Worm (Caenorhabditis elegans): ENCODE measurements around the gene F07H5.10.

F07H5.10 gene

ce11 chrII:8769375-8769774 lies 39.0 kb downstream of the F07H5.10 start (continued):
- peak in 1 of 2 experiments; percentile 57 for TF ChIP-seq unc-62 (GFP tag; optimal IDR thresholded peaks at IDR 0.05 in 1 of 2)
- TF ChIP-seq unc-62 (tag; optimal IDR thresholded peaks at IDR 0.05), result no peak
- TF ChIP-seq hlh-11 (tag; optimal IDR thresholded peaks at IDR 0.05), result peak; percentile 20
- TF ChIP-seq pqm-1 (tag; optimal IDR thresholded peaks at IDR 0.05), result peak; percentile 3

ce11 chrII:8766897-8767296 lies 41.5 kb downstream of the F07H5.10 start, which contains the start of gene pah-1:
Gene pah-1 (minus strand): TSS chrII:8766997.
- no peak for TF ChIP-seq spr-3 (GFP tag; optimal IDR thresholded peaks at IDR 0.05)
- no peak for TF ChIP-seq T26A8.4 (GFP tag; IDR thresholded peaks at IDR 0.05)
- no peak for TF ChIP-seq ama-1 (optimal IDR thresholded peaks at IDR 0.05)
- no peak for TF ChIP-seq F10B5.3 (tag; optimal IDR thresholded peaks at IDR 0.05)
- TF ChIP-seq aha-1 (tag), result no peak
- TF ChIP-seq cey-2 (tag; optimal IDR thresholded peaks at IDR 0.05; ENCODE audit: borderline replicate concordance, insufficient read depth), result no peak
- no peak for TF ChIP-seq zip-2 (tag; optimal IDR thresholded peaks at IDR 0.05)
- TF ChIP-seq ZK337.2 (GFP tag; IDR thresholded peaks at IDR 0.05), result no peak

ce11 chrII:8766475-8766874 lies 41.9 kb downstream of the F07H5.10 start, which contains the start of the genes nsph-1.1 and K08F8.15:
Gene nsph-1.1 (plus strand): TSS chrII:8766775.
Gene K08F8.15 (plus strand): TSS chrII:8766809.
- TF ChIP-seq mep-1 (tag; optimal IDR thresholded peaks at IDR 0.05) (no peak), F26F4.8 (GFP tag; conservative IDR thresholded peaks at IDR 0.05) (no peak), lin-39 (tag; optimal IDR thresholded peaks at IDR 0.05) (no peak), ctbp-1 (GFP tag; IDR thresholded peaks at IDR 0.05) (no peak), nhr-48 (tag; optimal IDR thresholded peaks at IDR 0.05) (no peak), ZK546.5 (tag; optimal IDR thresholded peaks at IDR 0.05) (no peak), unc-130 (GFP tag; optimal IDR thresholded peaks at IDR 0.05) (no peak), nhr-11 (tag; optimal IDR thresholded peaks at IDR 0.05) (no peak), dve-1 (tag; optimal IDR thresholded peaks at IDR 0.05; ENCODE audit: insufficient read depth) (no peak), ama-1 (optimal IDR thresholded peaks at IDR 0.05) (no peak), Y105C5A.15 (GFP tag; IDR thresholded peaks at IDR 0.05) (no peak), pqm-1 (tag; optimal IDR thresholded peaks at IDR 0.05) (no peak), T20F7.1 (GFP tag; optimal IDR thresholded peaks at IDR 0.05) (no peak), lir-3 (tag; optimal IDR thresholded peaks at IDR 0.05) (no peak)

- no peak for TF ChIP-seq T20F7.1 (GFP tag; optimal IDR thresholded peaks at IDR 0.05)
- no peak for TF ChIP-seq madf-5 (GFP tag; IDR thresholded peaks at IDR 0.05)
- peak; percentile 31 for TF ChIP-seq dve-1 (tag; optimal IDR thresholded peaks at IDR 0.05; ENCODE audit: insufficient read depth)
- TF ChIP-seq Y5F2A.4 (GFP tag; optimal IDR thresholded peaks at IDR 0.05), result no peak
- TF ChIP-seq nhr-77 (tag; optimal IDR thresholded peaks at IDR 0.05), result no peak
- TF ChIP-seq aly-2 (tag; optimal IDR thresholded peaks at IDR 0.05), result no peak
- no peak for TF ChIP-seq Y48G9A.11 (GFP tag; IDR thresholded peaks at IDR 0.05)
- TF ChIP-seq Y75B8A.6 (GFP tag; IDR thresholded peaks at IDR 0.05), result no peak
- TF ChIP-seq unc-39 (tag; optimal IDR thresholded peaks at IDR 0.05), result no peak
- no peak for TF ChIP-seq dmd-8 (GFP tag; IDR thresholded peaks at IDR 0.05)
- no peak for TF ChIP-seq nhr-102 (tag; optimal IDR thresholded peaks at IDR 0.05)
- no peak for TF ChIP-seq mep-1 (tag; optimal IDR thresholded peaks at IDR 0.05)
- peak; percentile 30 for TF ChIP-seq nhr-25 (tag; optimal IDR thresholded peaks at IDR 0.05; ENCODE audit: borderline replicate concordance, insufficient read depth)
- TF ChIP-seq zip-11 (GFP tag; IDR thresholded peaks at IDR 0.05), result no peak
- no peak for TF ChIP-seq php-3 (GFP tag; IDR thresholded peaks at IDR 0.05)
- peak; percentile 55 to 94 for TF ChIP-seq mdl-1 (tag; optimal IDR thresholded peaks at IDR 0.05)
- TF ChIP-seq ama-1 (optimal IDR thresholded peaks at IDR 0.05), result no peak
- TF ChIP-seq nhr-48 (tag; optimal IDR thresholded peaks at IDR 0.05), result peak; percentile 68
- no peak for TF ChIP-seq spr-1 (tag; optimal IDR thresholded peaks at IDR 0.05)
- TF ChIP-seq nhr-28 (tag; optimal IDR thresholded peaks at IDR 0.05), result peak; percentile 87
- TF ChIP-seq spr-3 (GFP tag; optimal IDR thresholded peaks at IDR 0.05), result no peak
- peak; percentile 27 for TF ChIP-seq gei-8 (GFP tag; optimal IDR thresholded peaks at IDR 0.05)
- TF ChIP-seq Y105C5A.15 (GFP tag; IDR thresholded peaks at IDR 0.05), result no peak
- TF ChIP-seq arid-1 (GFP tag; conservative IDR thresholded peaks at IDR 0.05), result no peak
- TF ChIP-seq nhr-111 (GFP tag; optimal IDR thresholded peaks at IDR 0.05), result no peak
- peak; percentile 75 for TF ChIP-seq dmd-6 (GFP tag; IDR thresholded peaks at IDR 0.05)
- TF ChIP-seq zfp-2 (tag; optimal IDR thresholded peaks at IDR 0.05), result no peak
- no peak for TF ChIP-seq R02D3.7 (tag; optimal IDR thresholded peaks at IDR 0.05)
- TF ChIP-seq fkh-10 (GFP tag; optimal IDR thresholded peaks at IDR 0.05), result no peak
These were observed 43.3 kb downstream of the F07H5.10 start for ce11 chrII:8765131-8765530.
